Fruit fly (Drosophila melanogaster): Measurements from ENCODE around the gene kar.

DNA sequence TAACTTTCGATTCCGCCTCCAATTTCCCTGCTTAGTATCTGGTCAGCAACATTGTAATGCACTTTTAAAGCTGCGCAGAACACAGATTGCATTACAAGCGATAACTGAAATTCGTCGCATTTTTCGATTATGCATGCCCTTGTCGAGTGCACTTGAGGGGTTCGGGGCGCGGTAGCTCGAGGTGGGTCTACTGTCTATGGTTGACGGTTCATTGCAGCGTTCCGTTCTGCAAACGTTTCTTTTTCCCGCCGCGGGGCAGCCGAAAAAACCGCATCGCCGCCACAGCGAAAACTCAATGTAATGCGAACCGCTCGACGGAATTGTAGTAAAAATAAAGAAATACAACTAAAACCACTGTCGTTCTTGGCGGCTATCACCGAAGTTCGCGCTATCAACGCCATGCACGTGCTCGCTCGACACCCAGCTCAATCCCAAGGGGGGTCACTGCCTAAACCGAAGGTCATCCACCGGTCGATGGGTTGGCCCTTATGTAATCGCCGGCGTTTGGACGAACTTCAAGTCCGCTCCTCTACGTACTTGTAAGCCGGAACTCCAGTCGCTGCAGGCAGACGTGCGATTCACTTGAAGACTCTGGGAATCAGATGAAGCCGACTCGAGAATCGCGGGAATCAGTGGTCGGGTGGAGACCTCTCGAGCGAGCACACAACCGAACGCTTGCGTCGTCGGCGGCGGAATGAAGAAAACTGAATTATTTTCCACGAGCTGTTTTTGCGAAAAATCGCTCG, at the start of gene kar:
- no peak for TF ChIP-seq CG1647 (GFP tag; optimal IDR thresholded peaks at IDR 0.05)
- TF ChIP-seq crol (GFP tag; IDR thresholded peaks at IDR 0.05): no peak
- TF ChIP-seq CG10321 (GFP tag; IDR thresholded peaks at IDR 0.05): no peak
- no peak for TF ChIP-seq NK7.1 (GFP tag; optimal IDR thresholded peaks at IDR 0.05)
- TF ChIP-seq CG34422 (GFP tag; IDR thresholded peaks at IDR 0.05): no peak
- TF ChIP-seq CG8944 (GFP tag; optimal IDR thresholded peaks at IDR 0.05): no peak
- no peak for TF ChIP-seq emc (GFP tag; optimal IDR thresholded peaks at IDR 0.05)
